Fruit fly (Drosophila melanogaster): ENCODE measurements around the gene Npc2a.

dm6 chr2L:1946628-1947027, 41.5 kb upstream of the Npc2a start, which contains the start of gene CG33673:
- TF ChIP-seq CG32121 (GFP tag; IDR thresholded peaks at IDR 0.05) (no peak), CG13204 (GFP tag; optimal IDR thresholded peaks at IDR 0.05) (no peak), CG10348 (GFP tag; IDR thresholded peaks at IDR 0.05) (no peak), CG8159 (tag; optimal IDR thresholded peaks at IDR 0.05) (no peak), gl (tag; optimal IDR thresholded peaks at IDR 0.05) (no peak), CG12605 (GFP tag; IDR thresholded peaks at IDR 0.05) (no peak), Ets98B (GFP tag; IDR thresholded peaks at IDR 0.05) (no peak), EcR (GFP tag; optimal IDR thresholded peaks at IDR 0.05) (no peak), Pif1A (GFP tag; optimal IDR thresholded peaks at IDR 0.05) (no peak), fd96Ca (GFP tag; IDR thresholded peaks at IDR 0.05) (no peak), CG8301 (tag; optimal IDR thresholded peaks at IDR 0.05) (no peak), CG4496 (GFP tag; IDR thresholded peaks at IDR 0.05) (no peak), rn (GFP tag; IDR thresholded peaks at IDR 0.05) (no peak), Pif1B (GFP tag; optimal IDR thresholded peaks at IDR 0.05) (no peak)
